Worm (Caenorhabditis elegans) whole organism, L2 larva: ENCODE data around the gene cht-1.

Experiments
- lin-11 ChIP-seq: fragments of 150-350 bp; sonication (generic microtip); optimal IDR thresholded peaks from 2 replicates; lab custom pipeline; 2014; ENCODE audit warnings: missing biosample characterization, missing genetic modification characterization, inconsistent platforms, mixed read lengths
- lin-13 ChIP-seq: fragments of 150-350 bp; optimal IDR thresholded peaks from 2 replicates; lab custom pipeline; 2014; ENCODE audit warnings: missing biosample characterization, missing genetic modification reagents, missing genetic modification characterization
- nhr-10 ChIP-seq: sonication (generic microtip); optimal IDR thresholded peaks from 2 replicates; lab custom pipeline; 2017; ENCODE audit warnings: missing biosample characterization, missing genetic modification characterization
- nhr-11 ChIP-seq: fragments of 150-350 bp; optimal IDR thresholded peaks from 2 replicates; lab custom pipeline; 2014; ENCODE audit warnings: missing biosample characterization, missing genetic modification characterization
- nhr-21 ChIP-seq: fragments of 150-350 bp; optimal IDR thresholded peaks from 2 replicates; lab custom pipeline; 2014; ENCODE audit warnings: missing biosample characterization, missing genetic modification characterization
- unc-62 ChIP-seq: fragments of 150-350 bp; optimal IDR thresholded peaks from 2 replicates; lab custom pipeline; 2014; ENCODE audit warnings: missing biosample characterization, missing genetic modification reagents, missing genetic modification characterization

DNA sequence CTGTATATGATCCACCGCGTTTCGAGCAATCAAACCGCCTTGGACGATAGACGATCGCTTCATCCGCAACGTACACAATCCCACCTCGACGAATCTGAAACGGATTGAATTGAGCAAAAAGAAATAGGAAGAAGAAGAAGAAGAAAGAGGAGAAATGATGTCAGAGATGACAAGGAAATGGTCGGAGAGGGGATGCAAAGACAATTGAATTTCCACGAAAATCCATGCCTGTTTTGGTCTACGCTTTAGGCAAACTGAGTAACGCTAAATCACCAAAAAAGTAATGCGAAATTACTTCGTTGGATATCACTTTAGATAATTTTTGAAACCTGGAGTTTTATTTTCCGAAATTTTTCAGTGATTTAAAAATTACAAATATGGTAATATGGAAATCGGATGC is 29.3 kb upstream of the cht-1 start:
- TF ChIP-seq unc-62 (GFP tag; lab: Kevin White, UChicago) (no peak), lin-13 (GFP tag; lab: Kevin White, UChicago) (no peak), nhr-11 (tag; lab: Kevin White, UChicago) (no peak), nhr-10 (tag; lab: Kevin White, UChicago) (no peak), lin-11 (tag; lab: Kevin White, UChicago) (no peak), nhr-21 (no peak)
